Fruit fly (Drosophila melanogaster) whole organism, embryonic: Measurements from ENCODE around the gene GstO3.

Experiments used
- BEAF-32 ChIP-seq: fragments of 200-800 bp; sonication (Bioruptor generic); optimal IDR thresholded peaks from 3 replicates; lab custom pipeline; 2017; ENCODE audit warnings: missing biosample characterization, missing genetic modification characterization, mild to moderate bottlenecking, moderate library complexity, missing genetic modification reagents
- Bgb ChIP-seq: fragments of 200-800 bp; sonication (Bioruptor generic); IDR thresholded peaks from 2 replicates; pipeline ENCODE4 v1.3.6; 2022; ENCODE audit warnings: missing biosample characterization, missing genetic modification characterization; ENCODE audit not compliant: partially characterized antibody
- BtbVII ChIP-seq: fragments of 200-800 bp; sonication (Bioruptor generic); optimal IDR thresholded peaks from 3 replicates; lab custom pipeline; 2017; ENCODE audit warnings: missing biosample characterization, mild to moderate bottlenecking, missing genetic modification characterization
- CG10267 ChIP-seq: fragments of 200-800 bp; sonication (Bioruptor generic); optimal IDR thresholded peaks from 2 replicates; lab custom pipeline; 2018; ENCODE audit warnings: missing biosample characterization, mild to moderate bottlenecking, missing genetic modification characterization, moderate library complexity
- CG10431 ChIP-seq: fragments of 200-800 bp; sonication (Bioruptor generic); optimal IDR thresholded peaks from 3 replicates; lab custom pipeline; 2018; ENCODE audit warnings: missing biosample characterization, mild to moderate bottlenecking, missing genetic modification characterization
- CG11560 ChIP-seq: fragments of 200-800 bp; sonication (Bioruptor generic); IDR thresholded peaks from 3 replicates; pipeline ENCODE4 v1.3.6; 2022; ENCODE audit warnings: missing biosample characterization, missing genetic modification characterization
- CG12769 ChIP-seq: fragments of 200-800 bp; sonication (Bioruptor generic); optimal IDR thresholded peaks from 2 replicates; lab custom pipeline; 2019; ENCODE audit warnings: missing biosample characterization, mild to moderate bottlenecking, missing genetic modification characterization, moderate library complexity
- CG13287 ChIP-seq: fragments of 200-800 bp; sonication (Bioruptor generic); IDR thresholded peaks from 2 replicates; pipeline ENCODE4 v1.3.6; 2022; ENCODE audit warnings: missing biosample characterization, missing genetic modification characterization; ENCODE audit not compliant: partially characterized antibody
- CG1603 ChIP-seq: fragments of 200-800 bp; sonication (Bioruptor generic); optimal IDR thresholded peaks from 2 replicates; lab custom pipeline; 2019; ENCODE audit warnings: missing biosample characterization, mild to moderate bottlenecking, missing genetic modification characterization, moderate library complexity
- CG2116 ChIP-seq: fragments of 200-800 bp; sonication (Bioruptor generic); optimal IDR thresholded peaks from 3 replicates; lab custom pipeline; 2018; ENCODE audit warnings: missing biosample characterization, mild to moderate bottlenecking, missing genetic modification characterization
- CG30403 ChIP-seq: fragments of 200-800 bp; sonication (Bioruptor generic); optimal IDR thresholded peaks from 3 replicates; lab custom pipeline; 2016; ENCODE audit warnings: missing biosample characterization, missing genetic modification characterization
- CG34224 ChIP-seq: fragments of 200-800 bp; sonication (Bioruptor generic); IDR thresholded peaks from 3 replicates; pipeline ENCODE4 v1.3.6; 2022; ENCODE audit warnings: missing biosample characterization, missing genetic modification characterization; ENCODE audit not compliant: partially characterized antibody
- CG34376 ChIP-seq: fragments of 200-800 bp; sonication (Bioruptor generic); optimal IDR thresholded peaks from 2 replicates; lab custom pipeline; 2018; ENCODE audit warnings: missing biosample characterization, mild to moderate bottlenecking, missing genetic modification characterization
- CG34422 ChIP-seq: fragments of 200-800 bp; sonication (Bioruptor generic); IDR thresholded peaks from 3 replicates; pipeline ENCODE4 v1.3.6; 2022; ENCODE audit warnings: missing biosample characterization, missing genetic modification characterization
- CG8359 ChIP-seq: fragments of 200-800 bp; sonication (Bioruptor generic); optimal IDR thresholded peaks from 2 replicates; lab custom pipeline; 2017; ENCODE audit warnings: missing biosample characterization, mild to moderate bottlenecking, missing genetic modification characterization, borderline replicate concordance
- CTCF ChIP-seq: fragments of 200-800 bp; sonication (Bioruptor generic); optimal IDR thresholded peaks from 2 replicates; lab custom pipeline; 2017; ENCODE audit warnings: missing biosample characterization, mild to moderate bottlenecking, missing genetic modification characterization, moderate library complexity
- Chrac-16 ChIP-seq: fragments of 200-800 bp; sonication (Bioruptor generic); optimal IDR thresholded peaks from 3 replicates; lab custom pipeline; 2016; ENCODE audit warnings: missing biosample characterization, missing genetic modification characterization
- Doc3 ChIP-seq: fragments of 200-800 bp; sonication (Bioruptor generic); IDR thresholded peaks from 3 replicates; pipeline ENCODE4 v1.3.6; 2022; ENCODE audit warnings: missing biosample characterization, missing genetic modification characterization; ENCODE audit not compliant: partially characterized antibody
- Dp ChIP-seq: fragments of 200-800 bp; sonication (Bioruptor generic); optimal IDR thresholded peaks from 2 replicates; lab custom pipeline; 2018; ENCODE audit warnings: missing biosample characterization, mild to moderate bottlenecking, missing genetic modification characterization, moderate library complexity
- Dref ChIP-seq: fragments of 200-800 bp; sonication (Bioruptor generic); IDR thresholded peaks from 2 replicates; pipeline ENCODE4 v1.3.6; 2022; ENCODE audit warnings: missing biosample characterization, missing genetic modification characterization
- ERR ChIP-seq: fragments of 200-800 bp; sonication (Bioruptor generic); optimal IDR thresholded peaks from 2 replicates; lab custom pipeline; 2016; ENCODE audit warnings: missing biosample characterization, missing genetic modification characterization
- Fer1 ChIP-seq: fragments of 200-800 bp; sonication (Bioruptor generic); optimal IDR thresholded peaks from 2 replicates; lab custom pipeline; 2017; ENCODE audit warnings: missing biosample characterization, mild to moderate bottlenecking, missing genetic modification characterization
- Fer2 ChIP-seq: fragments of 200-800 bp; sonication (Bioruptor generic); optimal IDR thresholded peaks from 2 replicates; lab custom pipeline; 2018; ENCODE audit warnings: missing biosample characterization, mild to moderate bottlenecking, missing genetic modification characterization, moderate library complexity
- HLH4C ChIP-seq: fragments of 200-800 bp; sonication (Bioruptor generic); IDR thresholded peaks from 3 replicates; pipeline ENCODE4 v1.3.6; 2022; ENCODE audit warnings: missing biosample characterization, missing genetic modification characterization; ENCODE audit not compliant: partially characterized antibody
- HmgD ChIP-seq: fragments of 200-800 bp; sonication (Bioruptor generic); optimal IDR thresholded peaks from 3 replicates; lab custom pipeline; 2016; ENCODE audit warnings: missing biosample characterization, missing genetic modification characterization
- Hr51 ChIP-seq, 2 experiments: fragments of 200-800 bp; sonication (Bioruptor generic); optimal IDR thresholded peaks; 2 replicates in 1 of 2; 3 replicates in 1 of 2; lab custom pipeline; 2016 to 2018; ENCODE audit warnings: missing biosample characterization in 2 of 2, missing genetic modification characterization in 2 of 2, mild to moderate bottlenecking in 1 of 2, moderate library complexity in 1 of 2
- MESR4 ChIP-seq: fragments of 200-800 bp; sonication (Bioruptor generic); optimal IDR thresholded peaks from 2 replicates; lab custom pipeline; 2018; ENCODE audit warnings: missing biosample characterization, mild to moderate bottlenecking, missing genetic modification characterization, moderate library complexity
- Med ChIP-seq: fragments of 200-800 bp; sonication (Bioruptor generic); peaks from one replicate; lab custom pipeline; 2016; ENCODE audit warnings: missing biosample characterization, missing genetic modification characterization, mild to moderate bottlenecking, inconsistent platforms, moderate library complexity
- Nf-YC ChIP-seq: fragments of 200-800 bp; optimal IDR thresholded peaks from 3 replicates; lab custom pipeline; 2019; ENCODE audit warnings: missing biosample characterization, mild to moderate bottlenecking, missing genetic modification characterization, moderate library complexity
- Opbp ChIP-seq: fragments of 200-800 bp; sonication (Bioruptor generic); IDR thresholded peaks from 3 replicates; pipeline ENCODE4 v1.3.6; 2022; ENCODE audit warnings: missing biosample characterization, missing genetic modification characterization; ENCODE audit not compliant: partially characterized antibody
- Sry-δ ChIP-seq: fragments of 200-800 bp; sonication (Bioruptor generic); optimal IDR thresholded peaks from 2 replicates; lab custom pipeline; 2016; ENCODE audit warnings: missing biosample characterization, missing genetic modification characterization
- Taf1 ChIP-seq: fragments of 200-800 bp; sonication (Bioruptor generic); IDR thresholded peaks from 2 replicates; pipeline ENCODE4 v1.3.6; 2022; ENCODE audit warnings: missing biosample characterization, missing genetic modification characterization
- Usf ChIP-seq: fragments of 200-800 bp; sonication (Bioruptor generic); optimal IDR thresholded peaks from 2 replicates; lab custom pipeline; 2017; ENCODE audit warnings: missing genotype, missing biosample characterization, missing genetic modification characterization
- YL-1 ChIP-seq: fragments of 200-800 bp; sonication (Bioruptor generic); optimal IDR thresholded peaks from 3 replicates; lab custom pipeline; 2017; ENCODE audit warnings: missing biosample characterization, mild to moderate bottlenecking, missing genetic modification characterization
- bbx ChIP-seq: fragments of 200-800 bp; sonication (Bioruptor generic); IDR thresholded peaks from 2 replicates; pipeline ENCODE4 v1.3.6; 2022; ENCODE audit warnings: missing biosample characterization, missing genetic modification characterization; ENCODE audit not compliant: partially characterized antibody
- emc ChIP-seq: fragments of 200-800 bp; sonication (Bioruptor generic); optimal IDR thresholded peaks from 2 replicates; lab custom pipeline; 2016; ENCODE audit warnings: missing biosample characterization, missing genetic modification characterization
- exex ChIP-seq: fragments of 200-800 bp; sonication (Bioruptor generic); optimal IDR thresholded peaks from 4 replicates; lab custom pipeline; 2018; ENCODE audit warnings: missing biosample characterization, mild to moderate bottlenecking, missing genetic modification characterization, moderate library complexity
- hbn ChIP-seq: fragments of 200-800 bp; sonication (Bioruptor generic); IDR thresholded peaks from 2 replicates; pipeline ENCODE4 v1.3.6; 2022; ENCODE audit warnings: missing biosample characterization, missing genetic modification characterization; ENCODE audit not compliant: partially characterized antibody
- lola ChIP-seq, 3 experiments: fragments of >200 bp in 2 of 3; fragments of 200-800 bp in 1 of 3; sonication (Bioruptor generic) in 1 of 3; optimal IDR thresholded peaks; 2 replicates each; lab custom pipeline; 2017 to 2019; ENCODE audit warnings: missing biosample characterization in 3 of 3, missing genetic modification characterization in 3 of 3, mild to moderate bottlenecking in 1 of 3, moderate library complexity in 1 of 3
- nerfin-2 ChIP-seq: fragments of 200-800 bp; sonication (Bioruptor generic); IDR thresholded peaks from 2 replicates; pipeline ENCODE4 v1.3.6; 2022; ENCODE audit warnings: missing biosample characterization, missing genetic modification characterization; ENCODE audit not compliant: partially characterized antibody
- phol ChIP-seq: fragments of 200-800 bp; sonication (Bioruptor generic); optimal IDR thresholded peaks from 3 replicates; lab custom pipeline; 2018; ENCODE audit warnings: missing biosample characterization, mild to moderate bottlenecking, missing genetic modification characterization, moderate library complexity
- pita ChIP-seq: fragments of 200-800 bp; sonication (Bioruptor generic); optimal IDR thresholded peaks from 2 replicates; lab custom pipeline; 2017; ENCODE audit warnings: missing biosample characterization, mild to moderate bottlenecking, missing genetic modification characterization
- pzg ChIP-seq: fragments of 200-800 bp; sonication (Bioruptor generic); optimal IDR thresholded peaks from 3 replicates; lab custom pipeline; 2018; ENCODE audit warnings: missing biosample characterization, mild to moderate bottlenecking, missing genetic modification characterization, moderate library complexity
- sens ChIP-seq: fragments of 200-800 bp; sonication (Bioruptor generic); peaks from one replicate; lab custom pipeline; 2016; ENCODE audit warnings: missing biosample characterization, missing genetic modification characterization
- stwl ChIP-seq: fragments of 200-800 bp; sonication (Bioruptor generic); optimal IDR thresholded peaks from 3 replicates; lab custom pipeline; 2018; ENCODE audit warnings: missing biosample characterization, mild to moderate bottlenecking, missing genetic modification characterization, moderate library complexity
- sug ChIP-seq: fragments of 200-800 bp; optimal IDR thresholded peaks from 2 replicates; lab custom pipeline; 2019; ENCODE audit warnings: missing biosample characterization, mild to moderate bottlenecking, missing genetic modification characterization, moderate library complexity
- trem ChIP-seq: fragments of 200-800 bp; optimal IDR thresholded peaks from 3 replicates; lab custom pipeline; 2019; ENCODE audit warnings: missing biosample characterization, mild to moderate bottlenecking, missing genetic modification characterization, moderate library complexity
- unc-4 ChIP-seq: fragments of 200-800 bp; sonication (Bioruptor generic); IDR thresholded peaks from 2 replicates; pipeline ENCODE4 v1.3.6; 2022; ENCODE audit warnings: missing biosample characterization, missing genetic modification characterization; ENCODE audit not compliant: partially characterized antibody

Gene GstO3

dm6 chr3L:8523257-8523656 is 4.6 kb downstream of the GstO3 start, which contains the start of gene GstO2:
TSS of gene GstO2 (minus strand) at chr3L:8523501.
- no peak for TF ChIP-seq YL-1 (GFP tag; lab: Kevin White, UChicago)
- peak; percentile 62 for TF ChIP-seq sug
- peak; percentile 30; the same call in 1 of the 2 replicates for TF ChIP-seq nerfin-2 (GFP tag; lab: Robert Waterston, UW)
- TF ChIP-seq stwl (tag; lab: Kevin White, UChicago): peak; percentile 31
- TF ChIP-seq Usf (GFP tag; lab: Kevin White, UChicago): no peak
- TF ChIP-seq Hr51 (GFP tag; optimal IDR thresholded peaks at IDR 0.05; lab: Kevin White, UChicago): no peak
- peak; percentile 6 for TF ChIP-seq Nf-YC (tag; lab: Kevin White, UChicago)
- TF ChIP-seq CG2116 (GFP tag; lab: Kevin White, UChicago): peak; percentile 47
- peak; percentile 17 for TF ChIP-seq Fer1 (GFP tag; lab: Kevin White, UChicago)
- peak; percentile 87 for TF ChIP-seq Dp (GFP tag; lab: Kevin White, UChicago)
- peak; percentile 78 for TF ChIP-seq Sry-δ (GFP tag; lab: Kevin White, UChicago)
- TF ChIP-seq trem (tag; lab: Kevin White, UChicago): peak; percentile 33
- TF ChIP-seq HLH4C (GFP tag; lab: Robert Waterston, UW): peak; percentile 55; the same call in 1 of the 3 replicates
- TF ChIP-seq emc (GFP tag; lab: Kevin White, UChicago): no peak
- peak; percentile 65 for TF ChIP-seq Med
- TF ChIP-seq Bgb (GFP tag; lab: Robert Waterston, UW): peak; percentile 50
- no peak for TF ChIP-seq Taf1 (GFP tag; lab: Robert Waterston, UW)
- TF ChIP-seq Opbp (GFP tag; lab: Robert Waterston, UW): peak; percentile 35; the same call in 1 of the 3 replicates
- peak; percentile 59 for TF ChIP-seq sens (GFP tag; lab: Kevin White, UChicago)
- TF ChIP-seq MESR4 (GFP tag; lab: Kevin White, UChicago): peak; percentile 64
- TF ChIP-seq exex (tag; lab: Kevin White, UChicago): peak; percentile 33
- TF ChIP-seq CG13287 (GFP tag; lab: Robert Waterston, UW): peak; percentile 68
- TF ChIP-seq ERR: peak; percentile 92
- peak; percentile 46; the same call in 1 of the 2 replicates for TF ChIP-seq hbn (GFP tag; lab: Robert Waterston, UW)
- no peak for TF ChIP-seq pita
- TF ChIP-seq CG34224 (GFP tag; lab: Robert Waterston, UW): peak; percentile 42; the same call in 1 of the 3 replicates
- TF ChIP-seq CTCF (GFP tag; lab: Kevin White, UChicago): peak; percentile 2
- peak; percentile 14 for TF ChIP-seq CG34376 (GFP tag; lab: Kevin White, UChicago)
- no peak for TF ChIP-seq CG30403 (GFP tag; lab: Kevin White, UChicago)
- no peak for TF ChIP-seq Chrac-16 (GFP tag; lab: Kevin White, UChicago)
- 0 out of 3 replicates have a peak, but pooled peaks have one; percentile 25 for TF ChIP-seq Doc3
- TF ChIP-seq Dref (GFP tag; lab: Robert Waterston, UW): peak; percentile 70
- TF ChIP-seq CG10267: peak; percentile 4
- no peak for TF ChIP-seq lola (GFP tag; optimal IDR thresholded peaks at IDR 0.05; lab: Kevin White, UChicago)
- TF ChIP-seq HmgD: no peak
- TF ChIP-seq CG1603 (tag; lab: Kevin White, UChicago): peak; percentile 25
- TF ChIP-seq unc-4: peak; percentile 51
- TF ChIP-seq CG34422 (GFP tag; lab: Robert Waterston, UW): peak; percentile 1; the same call in 1 of the 3 replicates
- TF ChIP-seq pzg (GFP tag; lab: Kevin White, UChicago): peak; percentile 46
- no peak for TF ChIP-seq CG8359 (GFP tag; lab: Kevin White, UChicago)
- TF ChIP-seq phol (tag; lab: Kevin White, UChicago): peak; percentile 14
- peak; percentile 58; the same call in 1 of the 2 replicates for TF ChIP-seq bbx
- TF ChIP-seq CG11560 (tag; lab: Robert Waterston, UW): peak; percentile 96
- no peak for TF ChIP-seq Fer2 (tag; lab: Kevin White, UChicago)
- peak; percentile 44 for TF ChIP-seq BEAF-32
- peak; percentile 94 for TF ChIP-seq CG10431 (GFP tag; lab: Kevin White, UChicago)
- TF ChIP-seq BtbVII (GFP tag; lab: Kevin White, UChicago): no peak
- no peak for TF ChIP-seq CG12769
